Fruit fly (Drosophila melanogaster) whole organism, embryonic: Measurements from ENCODE around the gene pygo.

Experiments used
- Adf1 ChIP-seq: fragments of 200-800 bp; sonication (Bioruptor generic); IDR thresholded peaks from 2 replicates; pipeline ENCODE4 v1.3.6; 2022; ENCODE audit warnings: missing biosample characterization, missing genetic modification characterization
- Antp ChIP-seq: fragments of 200-800 bp; sonication (Bioruptor generic); optimal IDR thresholded peaks from 3 replicates; lab custom pipeline; 2016; ENCODE audit warnings: missing biosample characterization, missing genetic modification characterization
- Blimp-1 ChIP-seq: fragments of 200-800 bp; sonication (Bioruptor generic); optimal IDR thresholded peaks from 3 replicates; lab custom pipeline; 2018; ENCODE audit warnings: missing biosample characterization, missing genetic modification characterization, mild to moderate bottlenecking, moderate library complexity, missing genetic modification reagents
- CG11696 ChIP-seq: fragments of 200-800 bp; sonication (Bioruptor generic); IDR thresholded peaks from 2 replicates; pipeline ENCODE4 v1.3.6; 2022; ENCODE audit warnings: missing biosample characterization, missing genetic modification characterization
- CG12391 ChIP-seq: fragments of 200-800 bp; sonication (Bioruptor generic); optimal IDR thresholded peaks from 3 replicates; lab custom pipeline; 2018; ENCODE audit warnings: missing biosample characterization, mild to moderate bottlenecking, missing genetic modification characterization, moderate library complexity
- CG12769 ChIP-seq: fragments of 200-800 bp; sonication (Bioruptor generic); optimal IDR thresholded peaks from 2 replicates; lab custom pipeline; 2019; ENCODE audit warnings: missing biosample characterization, mild to moderate bottlenecking, missing genetic modification characterization, moderate library complexity
- CG14014 ChIP-seq: fragments of 200-800 bp; sonication (Bioruptor generic); IDR thresholded peaks from 2 replicates; pipeline ENCODE4 v1.3.6; 2022; ENCODE audit warnings: missing biosample characterization, missing genetic modification characterization
- CG14667 ChIP-seq: fragments of 200-800 bp; sonication (Bioruptor generic); IDR thresholded peaks from 2 replicates; pipeline ENCODE4 v1.3.6; 2022; ENCODE audit warnings: missing biosample characterization, missing genetic modification characterization
- CG15269 ChIP-seq: fragments of 200-800 bp; sonication (Bioruptor generic); optimal IDR thresholded peaks from 2 replicates; lab custom pipeline; 2018; ENCODE audit warnings: missing biosample characterization, mild to moderate bottlenecking, missing genetic modification characterization, moderate library complexity
- CG15514 ChIP-seq: fragments of 200-800 bp; sonication (Bioruptor generic); optimal IDR thresholded peaks from 3 replicates; lab custom pipeline; 2017; ENCODE audit warnings: missing biosample characterization, missing genetic modification characterization, mild to moderate bottlenecking, moderate library complexity, missing genetic modification reagents
- CG1792 ChIP-seq: fragments of 200-800 bp; sonication (Bioruptor generic); optimal IDR thresholded peaks from 2 replicates; lab custom pipeline; 2016; ENCODE audit warnings: missing biosample characterization, missing genetic modification characterization
- CG2116 ChIP-seq: fragments of 200-800 bp; sonication (Bioruptor generic); optimal IDR thresholded peaks from 3 replicates; lab custom pipeline; 2018; ENCODE audit warnings: missing biosample characterization, mild to moderate bottlenecking, missing genetic modification characterization
- CG32772 ChIP-seq: fragments of 200-800 bp; sonication (Bioruptor generic); IDR thresholded peaks from 2 replicates; pipeline ENCODE4 v1.3.6; 2022; ENCODE audit warnings: missing biosample characterization, missing genetic modification characterization
- CG34422 ChIP-seq: fragments of 200-800 bp; sonication (Bioruptor generic); IDR thresholded peaks from 3 replicates; pipeline ENCODE4 v1.3.6; 2022; ENCODE audit warnings: missing biosample characterization, missing genetic modification characterization
- CG6765 ChIP-seq: fragments of 200-800 bp; sonication (Bioruptor generic); optimal IDR thresholded peaks from 3 replicates; lab custom pipeline; 2017; ENCODE audit warnings: missing biosample characterization, mild to moderate bottlenecking, missing genetic modification characterization
- CG7271 ChIP-seq: fragments of 200-800 bp; sonication (Bioruptor generic); optimal IDR thresholded peaks from 2 replicates; lab custom pipeline; 2018; ENCODE audit warnings: missing biosample characterization, mild to moderate bottlenecking, missing genetic modification characterization, moderate library complexity
- CG8765 ChIP-seq: fragments of 200-800 bp; sonication (Bioruptor generic); IDR thresholded peaks from 2 replicates; pipeline ENCODE4 v1.3.6; 2022; ENCODE audit warnings: missing biosample characterization, missing genetic modification characterization
- CG9727 ChIP-seq: fragments of 200-800 bp; sonication (Bioruptor generic); optimal IDR thresholded peaks from 3 replicates; lab custom pipeline; 2017; ENCODE audit warnings: missing biosample characterization, mild to moderate bottlenecking, missing genetic modification characterization
- CG9876 ChIP-seq: fragments of 200-800 bp; sonication (Bioruptor generic); optimal IDR thresholded peaks from 2 replicates; lab custom pipeline; 2016; ENCODE audit warnings: missing biosample characterization, missing genetic modification characterization
- Dip2 ChIP-seq: fragments of 200-800 bp; sonication (Bioruptor generic); IDR thresholded peaks from 2 replicates; pipeline ENCODE4 v1.3.6; 2022; ENCODE audit warnings: missing biosample characterization, missing genetic modification characterization
- Doc3 ChIP-seq: fragments of 200-800 bp; sonication (Bioruptor generic); IDR thresholded peaks from 3 replicates; pipeline ENCODE4 v1.3.6; 2022; ENCODE audit warnings: missing biosample characterization, missing genetic modification characterization; ENCODE audit not compliant: partially characterized antibody
- Ets65A ChIP-seq: fragments of 200-800 bp; sonication (Bioruptor generic); peaks from one replicate; lab custom pipeline; 2016; ENCODE audit warnings: missing biosample characterization, missing genetic modification characterization
- az2 ChIP-seq: fragments of 200-800 bp; sonication (Bioruptor generic); optimal IDR thresholded peaks from 3 replicates; lab custom pipeline; 2016; ENCODE audit warnings: missing biosample characterization, missing genetic modification characterization
- btn ChIP-seq: fragments of 200-800 bp; sonication (Bioruptor generic); optimal IDR thresholded peaks from 2 replicates; lab custom pipeline; 2016; ENCODE audit warnings: missing biosample characterization, missing genetic modification characterization
- cas ChIP-seq: fragments of 200-800 bp; sonication (Bioruptor generic); IDR thresholded peaks from 2 replicates; pipeline ENCODE4 v1.3.6; 2022; ENCODE audit warnings: missing biosample characterization, missing genetic modification characterization
- chinmo ChIP-seq: fragments of 200-800 bp; sonication (Bioruptor generic); IDR thresholded peaks from 4 replicates; pipeline ENCODE4 v1.3.6; 2022; ENCODE audit warnings: missing biosample characterization, missing genetic modification characterization; ENCODE audit not compliant: partially characterized antibody
- dati ChIP-seq: fragments of 200-800 bp; sonication (Bioruptor generic); IDR thresholded peaks from 2 replicates; pipeline ENCODE4 v1.3.6; 2022; ENCODE audit warnings: missing biosample characterization, missing genetic modification characterization
- dysf ChIP-seq: fragments of 200-800 bp; sonication (Bioruptor generic); IDR thresholded peaks from 3 replicates; pipeline ENCODE4 v1.3.6; 2022; ENCODE audit warnings: missing biosample characterization, missing genetic modification characterization
- emc ChIP-seq: fragments of 200-800 bp; sonication (Bioruptor generic); optimal IDR thresholded peaks from 2 replicates; lab custom pipeline; 2016; ENCODE audit warnings: missing biosample characterization, missing genetic modification characterization
- fd64A ChIP-seq: fragments of 200-800 bp; sonication (Bioruptor generic); optimal IDR thresholded peaks from 3 replicates; lab custom pipeline; 2018; ENCODE audit warnings: missing biosample characterization, mild to moderate bottlenecking, missing genetic modification characterization
- fd96Cb ChIP-seq: fragments of 200-800 bp; sonication (Bioruptor generic); optimal IDR thresholded peaks from 2 replicates; lab custom pipeline; 2018; ENCODE audit warnings: missing biosample characterization, mild to moderate bottlenecking, missing genetic modification characterization, moderate library complexity
- ftz-f1 ChIP-seq: fragments of 200-800 bp; sonication (Bioruptor generic); optimal IDR thresholded peaks from 2 replicates; lab custom pipeline; 2016; ENCODE audit warnings: missing biosample characterization, missing genetic modification characterization
- grn ChIP-seq: fragments of 200-800 bp; sonication (Bioruptor generic); optimal IDR thresholded peaks from 3 replicates; lab custom pipeline; 2017; ENCODE audit warnings: missing biosample characterization, missing genetic modification characterization
- gro ChIP-seq: fragments of 200-800 bp; sonication (Bioruptor generic); optimal IDR thresholded peaks from 2 replicates; lab custom pipeline; 2016; ENCODE audit warnings: missing biosample characterization, missing genetic modification characterization
- jing ChIP-seq: fragments of 200-800 bp; sonication (Bioruptor generic); optimal IDR thresholded peaks from 2 replicates; lab custom pipeline; 2018; ENCODE audit warnings: missing biosample characterization, mild to moderate bottlenecking, missing genetic modification characterization
- maf-S ChIP-seq: fragments of 200-800 bp; sonication (Bioruptor generic); optimal IDR thresholded peaks from 2 replicates; lab custom pipeline; 2016; ENCODE audit warnings: missing biosample characterization, missing genetic modification characterization
- nau ChIP-seq: fragments of 200-800 bp; sonication (Bioruptor generic); optimal IDR thresholded peaks from 3 replicates; lab custom pipeline; 2017; ENCODE audit warnings: missing biosample characterization, mild to moderate bottlenecking, missing genetic modification characterization, missing genetic modification reagents
- sens ChIP-seq: fragments of 200-800 bp; sonication (Bioruptor generic); peaks from one replicate; lab custom pipeline; 2016; ENCODE audit warnings: missing biosample characterization, missing genetic modification characterization
- toy ChIP-seq: fragments of 200-800 bp; sonication (Bioruptor generic); IDR thresholded peaks from 2 replicates; pipeline ENCODE4 v1.3.6; 2022; ENCODE audit warnings: missing biosample characterization, missing genetic modification characterization
- trh ChIP-seq: fragments of 200-800 bp; sonication (Bioruptor generic); optimal IDR thresholded peaks from 2 replicates; lab custom pipeline; 2016; ENCODE audit warnings: missing biosample characterization, missing genetic modification characterization

The pygo gene

DNA sequence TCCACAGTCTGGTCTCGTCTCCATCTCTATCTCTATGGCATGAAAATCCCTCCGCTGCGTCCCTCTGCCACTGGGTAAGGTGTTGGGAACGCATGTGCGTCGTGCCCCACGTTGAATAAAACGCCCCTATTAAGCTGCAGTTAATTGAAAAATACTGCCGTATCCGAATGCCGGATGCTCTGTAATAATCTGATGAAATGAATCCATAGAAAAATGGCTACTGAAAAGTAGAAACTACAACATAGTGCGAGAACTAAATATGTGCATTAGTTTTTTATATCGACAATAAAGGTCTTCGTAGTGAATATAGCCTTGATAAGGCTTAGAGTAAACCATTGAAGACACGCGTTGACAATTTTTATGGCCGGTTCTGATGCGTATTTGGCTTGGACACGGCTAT lies 13.8 kb downstream of the pygo start (continued):
- peak; percentile 52 for TF ChIP-seq CG9727 (GFP tag; lab: Kevin White, UChicago)
- no peak; the same call in 1 of the 2 replicates for TF ChIP-seq CG8765 (GFP tag; lab: Robert Waterston, UW)
- no peak for TF ChIP-seq trh
- no peak for TF ChIP-seq CG7271 (tag; lab: Kevin White, UChicago)
- TF ChIP-seq sens (GFP tag; lab: Kevin White, UChicago), result no peak
- no peak for TF ChIP-seq cas (GFP tag; lab: Robert Waterston, UW)
- no peak for TF ChIP-seq Dip2 (GFP tag; lab: Robert Waterston, UW)
- peak; percentile 68 for TF ChIP-seq fd96Cb (tag; lab: Kevin White, UChicago)
- peak; percentile 27; the same call in 1 of the 2 replicates for TF ChIP-seq CG14014
- TF ChIP-seq fd64A (GFP tag; lab: Kevin White, UChicago), result no peak
- no peak for TF ChIP-seq gro (GFP tag; lab: Kevin White, UChicago)
- TF ChIP-seq maf-S (GFP tag; lab: Kevin White, UChicago), result no peak
- no peak for TF ChIP-seq Adf1
- peak; percentile 58; the same call in 2 of the 3 replicates for TF ChIP-seq dysf (GFP tag; lab: Robert Waterston, UW)
- TF ChIP-seq Doc3 (GFP tag; lab: Robert Waterston, UW), result no peak
- TF ChIP-seq emc, result no peak
- 0 out of 2 replicates have a peak, but pooled peaks have one; percentile 17 for TF ChIP-seq dati
- no peak for TF ChIP-seq toy (GFP tag; lab: Robert Waterston, UW)
- TF ChIP-seq CG34422, result 0 out of 3 replicates have a peak, but pooled peaks have one; percentile 13
- peak; percentile 9 for TF ChIP-seq Ets65A (GFP tag; lab: Kevin White, UChicago)
- TF ChIP-seq jing (GFP tag; lab: Kevin White, UChicago), result peak; percentile 8
- TF ChIP-seq CG2116 (GFP tag; lab: Kevin White, UChicago), result no peak
- peak; percentile 40 for TF ChIP-seq az2
- TF ChIP-seq CG1792 (GFP tag; lab: Kevin White, UChicago), result no peak
- TF ChIP-seq nau, result no peak
- TF ChIP-seq CG15269 (tag; lab: Kevin White, UChicago), result no peak
- TF ChIP-seq CG14667, result peak; percentile 63
- no peak for TF ChIP-seq ftz-f1 (GFP tag; lab: Kevin White, UChicago)
- TF ChIP-seq CG32772 (GFP tag; lab: Robert Waterston, UW), result peak; percentile 47; the same call in 1 of the 2 replicates
- TF ChIP-seq CG9876, result no peak
- TF ChIP-seq CG12391 (tag; lab: Kevin White, UChicago), result peak; percentile 53
- no peak for TF ChIP-seq btn (GFP tag; lab: Kevin White, UChicago)

- TF ChIP-seq CG15269 (tag; lab: Kevin White, UChicago) (no peak), sens (GFP tag; lab: Kevin White, UChicago) (peak; percentile 55), CG6765 (no peak), Ets65A (GFP tag; lab: Kevin White, UChicago) (peak; percentile 62)
- TF ChIP-seq, all 482 proteins: peak for 2
Measured at dm6 chr3R:31565738-31566137, 14.8 kb downstream of the pygo start.

dm6 chr3R:31564588-31564987 lies 15.9 kb downstream of the pygo start:
- TF ChIP-seq grn (GFP tag; lab: Kevin White, UChicago) (peak; percentile 66), CG11696 (no peak), CG15514 (GFP tag; lab: Kevin White, UChicago) (no peak), Blimp-1 (peak; percentile 54), CG12769 (tag; lab: Kevin White, UChicago) (peak; percentile 3), chinmo (0 out of 4 replicates have a peak, but pooled peaks have one; percentile 12), Antp (GFP tag; lab: Kevin White, UChicago) (no peak)
